Worm (Caenorhabditis elegans) whole organism, L4 larva: ENCODE measurements around the gene F07B7.12.
"Not testable (repeated sequence)": the region's sequence is repeated elsewhere in the genome, so short reads cannot be mapped to it uniquely, and the experiment has no call there.

ENCODE experiments used
- F44E2.7 ChIP-seq: fragments of 200-800 bp; sonication (Bioruptor generic); IDR thresholded peaks from 2 replicates; pipeline ENCODE4 v2.1.2; 2022; ENCODE audit warnings: missing genetic modification characterization, missing compliant biosample characterization
- ZK546.5 ChIP-seq, 2 experiments: sonication (generic microtip); optimal IDR thresholded peaks; 2 replicates each; lab custom pipeline; 2017; ENCODE audit warnings: missing biosample characterization in 2 of 2, missing genetic modification characterization in 2 of 2
- ama-1 ChIP-seq: fragments of 150-350 bp; optimal IDR thresholded peaks from 2 replicates; lab custom pipeline; 2014; ENCODE audit warnings: inconsistent platforms, mixed read lengths
- ceh-44 ChIP-seq: fragments of 200-800 bp; sonication (Bioruptor generic); IDR thresholded peaks from 2 replicates; pipeline ENCODE4 v1.3.6; 2022; ENCODE audit warnings: missing genetic modification reagents, missing genetic modification characterization, missing compliant biosample characterization
- madf-5 ChIP-seq, 2 experiments: fragments of 200-800 bp; sonication (Bioruptor generic); IDR thresholded peaks; 2 replicates each; pipeline ENCODE4 v1.3.6; 2022; ENCODE audit warnings: missing compliant biosample characterization in 2 of 2, missing genetic modification characterization in 2 of 2
- mes-2 ChIP-seq: sonication (generic microtip); optimal IDR thresholded peaks from 2 replicates; lab custom pipeline; 2016; ENCODE audit warnings: missing genotype, mild to moderate bottlenecking, missing genetic modification characterization, missing compliant biosample characterization; ENCODE audit not compliant: poor library complexity, severe bottlenecking
- nhr-237 ChIP-seq: sonication (generic microtip); optimal IDR thresholded peaks from 2 replicates; lab custom pipeline; 2017; ENCODE audit warnings: missing biosample characterization, missing genetic modification characterization
- nhr-28 ChIP-seq: fragments of 150-350 bp; optimal IDR thresholded peaks from 2 replicates; lab custom pipeline; 2014; ENCODE audit warnings: missing biosample characterization, missing genetic modification characterization
- nhr-76 ChIP-seq: fragments of 150-350 bp; optimal IDR thresholded peaks from 2 replicates; lab custom pipeline; 2014; ENCODE audit warnings: missing biosample characterization, missing genetic modification characterization
- spr-3 ChIP-seq: fragments of 200-800 bp; sonication (Bioruptor generic); optimal IDR thresholded peaks from 2 replicates; lab custom pipeline; 2018; ENCODE audit warnings: mild to moderate bottlenecking, missing genetic modification characterization, missing compliant biosample characterization

- not testable (repeated sequence) for TF ChIP-seq ama-1 (lab: Kevin White, UChicago); ZK546.5 (tag; optimal IDR thresholded peaks at IDR 0.05; lab: Kevin White, UChicago); ceh-44 (GFP tag; lab: Robert Waterston, UW); spr-3 (GFP tag; lab: Kevin White, UChicago); mes-2 (tag; lab: Kevin White, UChicago); nhr-76 (tag; lab: Kevin White, UChicago); nhr-237 (tag; lab: Kevin White, UChicago); madf-5 (GFP tag; IDR thresholded peaks at IDR 0.05; lab: Robert Waterston, UW); nhr-28 (tag; lab: Kevin White, UChicago); F44E2.7 (GFP tag; lab: Robert Waterston, UW)
Observed at ce11 chrV:8897942-8898419, 36.1 kb upstream of the F07B7.12 start, which contains the start of the genes his-17 and his-18.
